Worm (Caenorhabditis elegans) whole organism, L4 larva: Measurements from ENCODE around the gene chil-23.

Experiments
- F37D6.2 ChIP-seq: sonication (generic microtip); optimal IDR thresholded peaks from 2 replicates; lab custom pipeline; 2016; ENCODE audit warnings: mild to moderate bottlenecking, missing genetic modification characterization, missing compliant biosample characterization
- F44E2.7 ChIP-seq: fragments of 200-800 bp; sonication (Bioruptor generic); IDR thresholded peaks from 2 replicates; pipeline ENCODE4 v2.1.2; 2022; ENCODE audit warnings: missing genetic modification characterization, missing compliant biosample characterization
- T20F7.1 ChIP-seq: fragments of 200-800 bp; sonication (Bioruptor generic); optimal IDR thresholded peaks from 2 replicates; lab custom pipeline; 2018; ENCODE audit warnings: mild to moderate bottlenecking, missing genetic modification characterization, missing compliant biosample characterization
- Y105C5A.15 ChIP-seq: fragments of 200-800 bp; sonication (Bioruptor generic); IDR thresholded peaks from 2 replicates; pipeline ENCODE4 v1.3.6; 2022; ENCODE audit warnings: missing genetic modification characterization, missing compliant biosample characterization
- ZK337.2 ChIP-seq: fragments of 200-800 bp; sonication (Bioruptor generic); IDR thresholded peaks from 2 replicates; pipeline ENCODE4 v1.3.6; 2022; ENCODE audit warnings: missing genetic modification reagents, missing genetic modification characterization, missing compliant biosample characterization
- ZK546.5 ChIP-seq, 2 experiments: sonication (generic microtip); optimal IDR thresholded peaks; 2 replicates each; lab custom pipeline; 2017; ENCODE audit warnings: missing biosample characterization in 2 of 2, missing genetic modification characterization in 2 of 2
- aha-1 ChIP-seq: fragments of 150-350 bp; peaks from one replicate; lab custom pipeline; 2014; ENCODE audit warnings: missing biosample characterization, missing genetic modification characterization
- aly-2 ChIP-seq: sonication (generic microtip); optimal IDR thresholded peaks from 2 replicates; lab custom pipeline; 2018; ENCODE audit warnings: missing biosample characterization, missing genetic modification characterization
- ama-1 ChIP-seq: fragments of 150-350 bp; optimal IDR thresholded peaks from 2 replicates; lab custom pipeline; 2014; ENCODE audit warnings: inconsistent platforms, mixed read lengths
- attf-4 ChIP-seq: sonication (generic microtip); optimal IDR thresholded peaks from 3 replicates; lab custom pipeline; 2017; ENCODE audit warnings: missing biosample characterization, missing genetic modification characterization
- ceh-28 ChIP-seq: fragments of 150-350 bp; optimal IDR thresholded peaks from 2 replicates; lab custom pipeline; 2014; ENCODE audit warnings: missing biosample characterization, missing genetic modification reagents, missing genetic modification characterization
- ceh-44 ChIP-seq: fragments of 200-800 bp; sonication (Bioruptor generic); IDR thresholded peaks from 2 replicates; pipeline ENCODE4 v1.3.6; 2022; ENCODE audit warnings: missing genetic modification reagents, missing genetic modification characterization, missing compliant biosample characterization
- ceh-62 ChIP-seq: sonication (generic microtip); optimal IDR thresholded peaks from 2 replicates; lab custom pipeline; 2017; ENCODE audit warnings: missing biosample characterization, missing genetic modification characterization
- cey-2 ChIP-seq: sonication (generic microtip); optimal IDR thresholded peaks from 3 replicates; lab custom pipeline; 2017; ENCODE audit warnings: missing genetic modification characterization, mild to moderate bottlenecking, missing compliant biosample characterization, antibody characterized with exemption, borderline replicate concordance; ENCODE audit not compliant: insufficient read depth
- daf-12 ChIP-seq: fragments of 150-350 bp; optimal IDR thresholded peaks from 2 replicates; lab custom pipeline; 2014; ENCODE audit warnings: missing biosample characterization, missing genetic modification reagents, missing genetic modification characterization
- daf-16 ChIP-seq, 3 experiments: sonication (generic microtip); optimal IDR thresholded peaks; 2 replicates each; lab custom pipeline; 2016 to 2017; ENCODE audit warnings: missing genetic modification characterization in 3 of 3, missing genetic modification reagents in 3 of 3, mild to moderate bottlenecking in 2 of 3, missing compliant biosample characterization in 2 of 3, missing biosample characterization in 1 of 3, moderate library complexity in 1 of 3
- daf-19 ChIP-seq: fragments of 200-800 bp; sonication (Bioruptor generic); conservative IDR thresholded peaks from 2 replicates; pipeline ENCODE4 v1.3.6; 2022; ENCODE audit warnings: missing genetic modification characterization, missing compliant biosample characterization
- daf-8 ChIP-seq: fragments of 200-800 bp; sonication (Bioruptor generic); IDR thresholded peaks from 2 replicates; pipeline ENCODE4 v1.3.6; 2022; ENCODE audit warnings: missing genetic modification characterization, missing compliant biosample characterization
- dmd-6 ChIP-seq: fragments of 200-800 bp; sonication (Bioruptor generic); IDR thresholded peaks from 2 replicates; pipeline ENCODE4 v1.3.6; 2022; ENCODE audit warnings: missing genetic modification reagents, missing genetic modification characterization, missing compliant biosample characterization
- dmd-9 ChIP-seq: fragments of 200-800 bp; sonication (Bioruptor generic); IDR thresholded peaks from 2 replicates; pipeline ENCODE4 v1.3.6; 2022; ENCODE audit warnings: missing genetic modification reagents, missing genetic modification characterization, missing compliant biosample characterization
- dve-1 ChIP-seq: sonication (generic microtip); optimal IDR thresholded peaks from 2 replicates; lab custom pipeline; 2017; ENCODE audit warnings: antibody characterized with exemption, mild to moderate bottlenecking, missing genetic modification characterization, missing compliant biosample characterization; ENCODE audit not compliant: insufficient read depth
- egl-27 ChIP-seq: sonication (generic microtip); optimal IDR thresholded peaks from 3 replicates; lab custom pipeline; 2017; ENCODE audit warnings: missing biosample characterization, missing genetic modification reagents, missing genetic modification characterization
- egl-43 ChIP-seq: fragments of 200-800 bp; sonication (Bioruptor generic); IDR thresholded peaks from 2 replicates; pipeline ENCODE4 v1.3.6; 2022; ENCODE audit warnings: missing genetic modification reagents, missing genetic modification characterization, missing compliant biosample characterization
- fos-1 ChIP-seq: fragments of 150-350 bp; optimal IDR thresholded peaks from 2 replicates; lab custom pipeline; 2014; ENCODE audit warnings: missing biosample characterization, missing genetic modification characterization
- gei-8 ChIP-seq: fragments of 200-800 bp; sonication (Bioruptor generic); optimal IDR thresholded peaks from 2 replicates; lab custom pipeline; 2018; ENCODE audit warnings: mild to moderate bottlenecking, missing genetic modification characterization, missing compliant biosample characterization
- hlh-30 ChIP-seq: sonication (generic microtip); optimal IDR thresholded peaks from 2 replicates; lab custom pipeline; 2017; ENCODE audit warnings: antibody characterized with exemption, mild to moderate bottlenecking, missing genetic modification characterization, missing compliant biosample characterization; ENCODE audit not compliant: insufficient read depth
- lin-1 ChIP-seq: fragments of 200-800 bp; sonication (Bioruptor generic); IDR thresholded peaks from 2 replicates; pipeline ENCODE4 v1.3.6; 2022; ENCODE audit warnings: missing genetic modification reagents, missing genetic modification characterization, missing compliant biosample characterization
- lin-13 ChIP-seq: fragments of 150-350 bp; optimal IDR thresholded peaks from 2 replicates; lab custom pipeline; 2014; ENCODE audit warnings: missing biosample characterization, missing genetic modification reagents, missing genetic modification characterization
- lin-29 ChIP-seq: fragments of 200-800 bp; sonication (Bioruptor generic); IDR thresholded peaks from 2 replicates; pipeline ENCODE4 v1.3.6; 2022; ENCODE audit warnings: missing genetic modification reagents, missing genetic modification characterization, missing compliant biosample characterization
- lsy-2 ChIP-seq, 2 experiments: fragments of 150-350 bp in 1 of 2; sonication (generic microtip) in 1 of 2; optimal IDR thresholded peaks; 2 replicates each; lab custom pipeline; 2014 to 2017; ENCODE audit warnings: missing biosample characterization in 2 of 2, missing genetic modification characterization in 2 of 2
- mdt-29 ChIP-seq: fragments of 200-800 bp; sonication (Bioruptor generic); IDR thresholded peaks from 2 replicates; pipeline ENCODE4 v1.3.6; 2022; ENCODE audit warnings: missing genetic modification reagents, missing genetic modification characterization, missing compliant biosample characterization
- mep-1 ChIP-seq: fragments of 150-350 bp; sonication (generic microtip); optimal IDR thresholded peaks from 3 replicates; lab custom pipeline; 2014; ENCODE audit warnings: missing biosample characterization, missing genetic modification characterization
- mxl-2 ChIP-seq: fragments of 200-800 bp; sonication (Bioruptor generic); conservative IDR thresholded peaks from 2 replicates; pipeline ENCODE4 v1.3.6; 2022; ENCODE audit warnings: missing genetic modification reagents, missing genetic modification characterization, missing compliant biosample characterization
- mxl-3 ChIP-seq: fragments of 200-800 bp; sonication (Bioruptor generic); optimal IDR thresholded peaks from 2 replicates; lab custom pipeline; 2018; ENCODE audit warnings: mild to moderate bottlenecking, missing genetic modification characterization, missing compliant biosample characterization
- nhr-10 ChIP-seq: fragments of 150-350 bp; optimal IDR thresholded peaks from 2 replicates; lab custom pipeline; 2014; ENCODE audit warnings: missing biosample characterization, missing genetic modification characterization
- nhr-11 ChIP-seq: fragments of 150-350 bp; optimal IDR thresholded peaks from 2 replicates; lab custom pipeline; 2014; ENCODE audit warnings: missing biosample characterization, missing genetic modification characterization
- nhr-111 ChIP-seq: fragments of 200-800 bp; sonication (Bioruptor generic); optimal IDR thresholded peaks from 2 replicates; lab custom pipeline; 2018; ENCODE audit warnings: mild to moderate bottlenecking, missing genetic modification characterization, missing compliant biosample characterization
- nhr-28 ChIP-seq: fragments of 150-350 bp; optimal IDR thresholded peaks from 2 replicates; lab custom pipeline; 2014; ENCODE audit warnings: missing biosample characterization, missing genetic modification characterization
- nhr-41 ChIP-seq: fragments of 200-800 bp; sonication (Bioruptor generic); IDR thresholded peaks from 2 replicates; pipeline ENCODE4 v1.3.6; 2022; ENCODE audit warnings: missing genetic modification reagents, missing genetic modification characterization, missing compliant biosample characterization
- nhr-42 ChIP-seq: fragments of 200-800 bp; sonication (Bioruptor generic); IDR thresholded peaks from 2 replicates; pipeline ENCODE4 v1.3.6; 2022; ENCODE audit warnings: missing genetic modification characterization, missing compliant biosample characterization
- nhr-6 ChIP-seq: fragments of 150-350 bp; optimal IDR thresholded peaks from 2 replicates; lab custom pipeline; 2014; ENCODE audit warnings: missing biosample characterization, missing genetic modification characterization
- nhr-77 ChIP-seq: fragments of 150-350 bp; optimal IDR thresholded peaks from 2 replicates; lab custom pipeline; 2014; ENCODE audit warnings: missing biosample characterization, missing genetic modification characterization
- pha-4 ChIP-seq, 2 experiments: fragments of 150-350 bp in 1 of 2; fragments of 200-800 bp in 1 of 2; sonication (Bioruptor generic) in 1 of 2; IDR thresholded peaks in 1 of 2; optimal IDR thresholded peaks in 1 of 2; 2 replicates each; pipeline versions ENCODE4 v1.3.6 to Lab custom; 2014 to 2022; ENCODE audit warnings: missing genetic modification characterization in 2 of 2, missing genetic modification reagents in 2 of 2, missing biosample characterization in 1 of 2, missing compliant biosample characterization in 1 of 2
- pqm-1 ChIP-seq: sonication (generic microtip); optimal IDR thresholded peaks from 2 replicates; lab custom pipeline; 2017; ENCODE audit warnings: missing biosample characterization, missing genetic modification characterization
- saeg-2 ChIP-seq: fragments of 200-800 bp; sonication (Bioruptor generic); IDR thresholded peaks from 2 replicates; pipeline ENCODE4 v1.3.6; 2022; ENCODE audit warnings: missing genetic modification reagents, missing genetic modification characterization, missing compliant biosample characterization
- snpc-1.2 ChIP-seq: fragments of 200-800 bp; sonication (Bioruptor generic); IDR thresholded peaks from 2 replicates; pipeline ENCODE4 v1.3.6; 2022; ENCODE audit warnings: missing genetic modification reagents, missing genetic modification characterization, missing compliant biosample characterization
- spr-1 ChIP-seq: sonication (generic microtip); optimal IDR thresholded peaks from 2 replicates; lab custom pipeline; 2016; ENCODE audit warnings: mild to moderate bottlenecking, missing genetic modification characterization, missing compliant biosample characterization
- tag-97 ChIP-seq: fragments of 200-800 bp; sonication (Bioruptor generic); IDR thresholded peaks from 2 replicates; pipeline ENCODE4 v1.3.6; 2022; ENCODE audit warnings: missing genetic modification characterization, missing compliant biosample characterization
- unc-62 ChIP-seq, 3 experiments: fragments of 150-350 bp in 1 of 3; sonication (generic microtip); optimal IDR thresholded peaks in 2 of 3; peaks in 1 of 3; 1 replicate in 1 of 3; 2 replicates in 2 of 3; lab custom pipeline; 2014 to 2017; ENCODE audit warnings: missing biosample characterization in 3 of 3, missing genetic modification characterization in 3 of 3, missing genetic modification reagents in 3 of 3, missing genotype in 1 of 3
- vab-7 ChIP-seq: fragments of 200-800 bp; sonication (Bioruptor generic); IDR thresholded peaks from 2 replicates; pipeline ENCODE4 v1.3.6; 2022; ENCODE audit warnings: missing genetic modification reagents, missing genetic modification characterization, missing compliant biosample characterization
- zip-11 ChIP-seq: fragments of 200-800 bp; sonication (Bioruptor generic); IDR thresholded peaks from 2 replicates; pipeline ENCODE4 v1.3.6; 2022; ENCODE audit warnings: missing genetic modification characterization, missing compliant biosample characterization

chil-23 gene

DNA sequence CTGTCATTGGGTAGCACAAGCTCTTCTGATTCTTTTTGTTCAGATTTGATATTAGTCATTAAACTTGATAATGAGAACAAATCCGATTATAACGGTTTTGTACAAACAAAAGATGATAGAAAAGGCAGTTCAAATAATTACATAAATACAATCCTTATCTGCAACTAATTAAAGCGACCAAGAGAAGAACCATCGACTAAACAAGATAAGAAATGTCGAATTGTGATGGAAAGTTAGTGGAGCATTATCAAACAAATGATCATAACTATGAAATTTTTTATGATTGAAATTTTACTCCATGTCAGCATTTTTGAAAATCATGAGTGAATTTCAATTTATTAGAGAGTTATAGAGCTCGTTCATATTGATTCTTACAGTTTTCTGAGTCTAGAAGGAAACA, at the start of gene chil-23:
TSS of gene chil-23 (minus strand) at position 198 of the 400 bp plus-strand sequence.
- TF ChIP-seq dmd-6 (GFP tag; lab: Robert Waterston, UW) (peak; percentile 89), snpc-1.2 (GFP tag; lab: Robert Waterston, UW) (no peak), nhr-42 (GFP tag; lab: Robert Waterston, UW) (no peak), ceh-62 (tag; lab: Kevin White, UChicago) (no peak), F44E2.7 (GFP tag; lab: Robert Waterston, UW) (no peak), Y105C5A.15 (GFP tag; lab: Robert Waterston, UW) (no peak), lin-29 (GFP tag; lab: Robert Waterston, UW) (no peak), zip-11 (GFP tag; lab: Robert Waterston, UW) (no peak), dve-1 (tag; lab: Kevin White, UChicago) (peak; percentile 81), lin-13 (GFP tag; lab: Kevin White, UChicago) (no peak), mxl-3 (no peak), ceh-44 (GFP tag; lab: Robert Waterston, UW) (no peak), aly-2 (no peak), ceh-28 (no peak), daf-16 (GFP tag; optimal IDR thresholded peaks at IDR 0.05; lab: Kevin White, UChicago) (no peak), daf-16 (tag; optimal IDR thresholded peaks at IDR 0.05; lab: Kevin White, UChicago) (peak; percentile 70), unc-62 (GFP tag; optimal IDR thresholded peaks at IDR 0.05 in 1 of 2; lab: Kevin White, UChicago) (no peak), unc-62 (tag; optimal IDR thresholded peaks at IDR 0.05; lab: Kevin White, UChicago) (no peak), pqm-1 (tag; lab: Kevin White, UChicago) (peak; percentile 99), daf-12 (tag; lab: Kevin White, UChicago) (no peak), nhr-111 (GFP tag; lab: Kevin White, UChicago) (no peak), nhr-77 (tag; lab: Kevin White, UChicago) (peak; percentile 87), fos-1 (tag; lab: Kevin White, UChicago) (no peak), ama-1 (lab: Kevin White, UChicago) (no peak), lin-1 (GFP tag; lab: Robert Waterston, UW) (0 out of 2 replicates have a peak, but pooled peaks have one; percentile 44), egl-27 (no peak), F37D6.2 (tag; lab: Kevin White, UChicago) (no peak), nhr-41 (GFP tag; lab: Robert Waterston, UW) (no peak), pha-4 (GFP tag; IDR thresholded peaks at IDR 0.05; lab: Robert Waterston, UW) (no peak), pha-4 (tag; optimal IDR thresholded peaks at IDR 0.05; lab: Kevin White, UChicago) (no peak), egl-43 (GFP tag; lab: Robert Waterston, UW) (no peak), daf-8 (GFP tag; lab: Robert Waterston, UW) (no peak), vab-7 (GFP tag; lab: Robert Waterston, UW) (no peak), T20F7.1 (GFP tag; lab: Kevin White, UChicago) (peak; percentile 28), ZK337.2 (GFP tag; lab: Robert Waterston, UW) (no peak), cey-2 (tag; lab: Kevin White, UChicago) (no peak), nhr-28 (tag; lab: Kevin White, UChicago) (peak; percentile 88), lsy-2 (tag; optimal IDR thresholded peaks at IDR 0.05; lab: Kevin White, UChicago) (no peak), spr-1 (no peak), mxl-2 (no peak), hlh-30 (no peak), nhr-10 (tag; lab: Kevin White, UChicago) (no peak), ZK546.5 (tag; optimal IDR thresholded peaks at IDR 0.05; lab: Kevin White, UChicago) (no peak), saeg-2 (no peak), attf-4 (no peak), tag-97 (GFP tag; lab: Robert Waterston, UW) (no peak), mdt-29 (GFP tag; lab: Robert Waterston, UW) (no peak), gei-8 (GFP tag; lab: Kevin White, UChicago) (no peak), mep-1 (tag; lab: Kevin White, UChicago) (no peak), dmd-9 (GFP tag; lab: Robert Waterston, UW) (no peak), nhr-6 (no peak), daf-19 (GFP tag; lab: Robert Waterston, UW) (no peak), aha-1 (tag; lab: Kevin White, UChicago) (no peak), nhr-11 (no peak)
